Fruit fly (Drosophila melanogaster): ENCODE measurements around the gene CG34109.

Gene CG34109

DNA sequence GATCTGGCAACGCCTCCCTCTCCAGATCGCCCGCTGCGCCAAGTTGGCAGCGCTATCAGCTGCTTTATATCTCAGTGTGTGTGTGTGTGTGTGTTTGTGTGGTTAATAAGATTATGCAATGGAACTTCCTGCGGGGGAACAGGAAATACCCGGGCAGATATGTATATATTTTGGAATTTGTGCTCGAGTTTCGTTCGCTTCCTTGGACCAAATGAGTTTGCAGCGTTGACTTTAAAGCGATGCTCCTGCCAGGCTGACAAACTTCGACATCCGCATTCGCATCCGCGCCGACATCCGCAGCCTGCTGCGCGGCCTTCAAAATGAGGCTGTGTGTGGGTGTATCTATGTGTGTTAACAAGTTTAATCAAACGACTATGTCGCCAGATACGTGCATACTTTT, 49.4 kb downstream of the CG34109 start (continued):
- TF ChIP-seq CG10274 (GFP tag; optimal IDR thresholded peaks at IDR 0.05) (peak; percentile 49), CG8290 (GFP tag; optimal IDR thresholded peaks at IDR 0.05) (no peak), CG8290 (tag; optimal IDR thresholded peaks at IDR 0.05) (no peak), CG32772 (GFP tag; IDR thresholded peaks at IDR 0.05) (0 out of 2 replicates have a peak, but pooled peaks have one; percentile 19), phol (tag; optimal IDR thresholded peaks at IDR 0.05) (peak; percentile 41), CG6689 (GFP tag; IDR thresholded peaks at IDR 0.05) (no peak), nau (GFP tag; optimal IDR thresholded peaks at IDR 0.05) (peak; percentile 81), her (GFP tag; optimal IDR thresholded peaks at IDR 0.05) (no peak), H2.0 (GFP tag; IDR thresholded peaks at IDR 0.05) (no peak), CG13775 (GFP tag; optimal IDR thresholded peaks at IDR 0.05) (peak; percentile 53), wek (GFP tag; optimal IDR thresholded peaks at IDR 0.05) (no peak), CG1529 (GFP tag; optimal IDR thresholded peaks at IDR 0.05) (no peak), gem (tag; optimal IDR thresholded peaks at IDR 0.05) (no peak), sisA (GFP tag; IDR thresholded peaks at IDR 0.05) (no peak), CG17612 (GFP tag; IDR thresholded peaks at IDR 0.05) (no peak), ssp (GFP tag; IDR thresholded peaks at IDR 0.05) (no peak), org-1 (GFP tag; optimal IDR thresholded peaks at IDR 0.05) (no peak), knrl (GFP tag; IDR thresholded peaks at IDR 0.05; ENCODE audit: partially characterized antibody) (no peak), vvl (GFP tag; IDR thresholded peaks at IDR 0.05) (peak; percentile 55), Mes4 (GFP tag; optimal IDR thresholded peaks at IDR 0.05) (no peak), CG3281 (GFP tag; optimal IDR thresholded peaks at IDR 0.05) (peak; percentile 86), Abd-B (GFP tag; optimal IDR thresholded peaks at IDR 0.05) (no peak), gt (GFP tag; IDR thresholded peaks at IDR 0.05) (no peak), Lhr (GFP tag; optimal IDR thresholded peaks at IDR 0.05) (no peak), jing (GFP tag; optimal IDR thresholded peaks at IDR 0.05) (no peak), Fer1 (GFP tag; optimal IDR thresholded peaks at IDR 0.05) (peak; percentile 83), run (tag; optimal IDR thresholded peaks at IDR 0.05) (no peak), Dek (tag; optimal IDR thresholded peaks at IDR 0.05) (no peak), Fer2 (tag; optimal IDR thresholded peaks at IDR 0.05) (peak; percentile 37), bowl (GFP tag; IDR thresholded peaks at IDR 0.05) (no peak), CG6813 (GFP tag; optimal IDR thresholded peaks at IDR 0.05) (peak; percentile 37), CG9876 (GFP tag; optimal IDR thresholded peaks at IDR 0.05) (no peak), CG7987 (GFP tag; optimal IDR thresholded peaks at IDR 0.05) (peak; percentile 46), Chrac-16 (GFP tag; optimal IDR thresholded peaks at IDR 0.05) (no peak), kah (GFP tag; optimal IDR thresholded peaks at IDR 0.05) (peak; percentile 56), CG9437 (GFP tag; optimal IDR thresholded peaks at IDR 0.05) (no peak), CG12236 (GFP tag; optimal IDR thresholded peaks at IDR 0.05) (no peak), CG4424 (GFP tag; optimal IDR thresholded peaks at IDR 0.05) (peak; percentile 10), CG10543 (GFP tag; optimal IDR thresholded peaks at IDR 0.05) (no peak), bcd (GFP tag; optimal IDR thresholded peaks at IDR 0.05) (peak; percentile 37), CG8765 (GFP tag; IDR thresholded peaks at IDR 0.05) (no peak), CG10431 (GFP tag; optimal IDR thresholded peaks at IDR 0.05) (no peak), Nf-YA (GFP tag; IDR thresholded peaks at IDR 0.05) (no peak), sna (GFP tag; IDR thresholded peaks at IDR 0.05; ENCODE audit: partially characterized antibody) (no peak), repo (GFP tag; optimal IDR thresholded peaks at IDR 0.05) (no peak), CG6765 (GFP tag; optimal IDR thresholded peaks at IDR 0.05) (peak; percentile 84), klu (GFP tag; IDR thresholded peaks at IDR 0.05) (peak; percentile 42; the same call in 1 of the 2 replicates), CG8359 (GFP tag; optimal IDR thresholded peaks at IDR 0.05; ENCODE audit: borderline replicate concordance) (peak; percentile 38), grn (GFP tag; optimal IDR thresholded peaks at IDR 0.05) (no peak), Jarid2 (GFP tag; optimal IDR thresholded peaks at IDR 0.05) (peak; percentile 8), Doc3 (GFP tag; IDR thresholded peaks at IDR 0.05; ENCODE audit: partially characterized antibody) (no peak), CG4404 (GFP tag; IDR thresholded peaks at IDR 0.05) (no peak)
